Worm (Caenorhabditis elegans) whole organism, L1 larva: ENCODE data around the gene xbx-6.

Experiments used
- F16B12.6 ChIP-seq: fragments of 150-350 bp; optimal IDR thresholded peaks from 2 replicates; lab custom pipeline; 2014; ENCODE audit warnings: missing biosample characterization, missing genetic modification characterization
- jun-1 ChIP-seq: fragments of 150-350 bp; optimal IDR thresholded peaks from 2 replicates; lab custom pipeline; 2014; ENCODE audit warnings: missing biosample characterization, missing genetic modification reagents, missing genetic modification characterization
- mef-2 ChIP-seq: fragments of 150-350 bp; optimal IDR thresholded peaks from 2 replicates; lab custom pipeline; 2014; ENCODE audit warnings: missing biosample characterization, missing genetic modification characterization
- mep-1 ChIP-seq: fragments of 150-350 bp; optimal IDR thresholded peaks from 2 replicates; lab custom pipeline; 2014; ENCODE audit warnings: missing biosample characterization, missing genetic modification characterization
- nhr-12 ChIP-seq: sonication (generic microtip); optimal IDR thresholded peaks from 2 replicates; lab custom pipeline; 2017; ENCODE audit warnings: missing biosample characterization, missing genetic modification characterization
- snu-23 ChIP-seq: sonication (generic microtip); optimal IDR thresholded peaks from 2 replicates; lab custom pipeline; 2016; ENCODE audit warnings: missing genetic modification characterization, missing compliant biosample characterization

ce11 chrV:9712418-9713173, 9.7 kb downstream of the xbx-6 start:
- TF ChIP-seq mep-1 (no peak), snu-23 (GFP tag; lab: Kevin White, UChicago) (no peak), mef-2 (tag; lab: Kevin White, UChicago) (no peak), F16B12.6 (tag; lab: Kevin White, UChicago) (no peak), jun-1 (tag; lab: Kevin White, UChicago) (no peak), nhr-12 (tag; lab: Kevin White, UChicago) (no peak)
